Worm (Caenorhabditis elegans) whole organism, early embryonic: ENCODE data around the gene clec-153.

Experiments used
- B0310.2 ChIP-seq: sonication (generic microtip); optimal IDR thresholded peaks from 2 replicates; lab custom pipeline; 2016; ENCODE audit warnings: mild to moderate bottlenecking, missing genetic modification characterization, missing compliant biosample characterization
- F13C5.2 ChIP-seq: sonication (generic microtip); optimal IDR thresholded peaks from 2 replicates; lab custom pipeline; 2017; ENCODE audit warnings: mild to moderate bottlenecking, missing genetic modification characterization, inconsistent platforms, missing compliant biosample characterization
- ama-1 ChIP-seq: fragments of 150-350 bp; optimal IDR thresholded peaks from 2 replicates; lab custom pipeline; 2014
- hmg-4 ChIP-seq: fragments of 200-800 bp; sonication (Bioruptor generic); optimal IDR thresholded peaks from 2 replicates; lab custom pipeline; 2018; ENCODE audit warnings: mild to moderate bottlenecking, missing genetic modification characterization, missing compliant biosample characterization
- sea-1 ChIP-seq: fragments of 200-800 bp; sonication (Bioruptor generic); conservative IDR thresholded peaks from 2 replicates; pipeline ENCODE4 v1.3.6; 2022; ENCODE audit warnings: missing genetic modification characterization, missing compliant biosample characterization
- tra-4 ChIP-seq: sonication (generic microtip); optimal IDR thresholded peaks from 2 replicates; lab custom pipeline; 2017; ENCODE audit warnings: missing genetic modification characterization, missing compliant biosample characterization

- TF ChIP-seq hmg-4 (GFP tag; lab: Kevin White, UChicago) = no peak
- no peak for TF ChIP-seq B0310.2 (tag; lab: Kevin White, UChicago)
- TF ChIP-seq F13C5.2 (tag; lab: Kevin White, UChicago) = no peak
- TF ChIP-seq tra-4 (tag; lab: Kevin White, UChicago) = no peak
- no peak for TF ChIP-seq sea-1 (GFP tag; lab: Robert Waterston, UW)
- TF ChIP-seq ama-1 (lab: Kevin White, UChicago) = no peak
These were observed 22.3 kb downstream of the clec-153 start for ce11 chrIII:4657386-4657785.
